Fruit fly (Drosophila melanogaster): ENCODE data around the gene CG14332.
A peak's percentile ranks its signal among the peaks of the same experiment; 100 is the strongest.

The CG14332 gene

DNA sequence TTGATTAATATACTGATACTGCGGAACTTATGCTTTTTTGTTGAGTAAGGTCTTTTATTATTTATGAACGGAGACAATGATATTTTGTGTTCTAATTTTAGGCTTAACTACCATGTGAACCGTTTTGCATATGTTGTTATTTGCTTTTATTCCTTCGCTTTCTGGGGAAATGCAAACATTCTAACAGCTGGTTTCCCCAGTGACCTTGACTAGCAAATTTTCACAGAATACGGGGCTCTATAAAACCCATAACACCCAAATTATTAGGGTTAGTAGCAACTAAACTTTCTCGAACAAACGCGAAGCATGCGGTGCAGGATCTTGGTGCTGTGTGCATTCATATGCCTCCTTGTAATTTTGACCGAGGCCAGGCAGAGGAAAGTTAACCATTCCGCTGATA is 14.4 kb downstream of the CG14332 start, which contains the start of gene CG17283:
Gene CG17283 (plus strand): TSS at position 301 of the 400 bp plus-strand sequence.
- TF ChIP-seq fd85E (GFP tag; optimal IDR thresholded peaks at IDR 0.05): no peak
- no peak for TF ChIP-seq esn (GFP tag; optimal IDR thresholded peaks at IDR 0.05)
- TF ChIP-seq CG6163 (GFP tag; IDR thresholded peaks at IDR 0.05): no peak

DNA sequence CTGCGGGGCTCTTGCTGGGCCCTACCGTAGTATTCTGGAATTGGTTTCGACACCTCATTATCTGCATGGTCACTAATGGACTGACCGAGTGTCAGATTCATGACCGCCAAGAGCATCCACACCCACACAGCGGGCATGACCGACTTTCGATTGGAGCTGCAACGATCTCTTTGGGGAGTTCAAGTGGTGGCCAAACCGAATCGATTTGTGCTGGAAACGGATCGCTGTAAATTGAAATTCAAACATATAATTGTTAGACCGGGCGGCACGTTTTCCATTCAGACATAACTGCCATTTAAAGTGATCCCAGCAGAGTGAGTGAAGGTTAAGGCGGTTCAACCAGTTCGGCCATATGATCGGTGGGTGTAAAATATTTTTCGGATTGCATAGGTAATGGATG is 15.6 kb downstream of the CG14332 start, which contains the start of the genes CG42824 and CG42798:
Gene CG42824 (minus strand): TSS at position 101 of the 400 bp plus-strand sequence.
Gene CG42798 (plus strand): TSS at position 268 of the 400 bp plus-strand sequence.
- TF ChIP-seq OdsH (GFP tag; optimal IDR thresholded peaks at IDR 0.05) (no peak), esn (GFP tag; optimal IDR thresholded peaks at IDR 0.05) (no peak), CG8119 (GFP tag; IDR thresholded peaks at IDR 0.05) (no peak), CG6792 (GFP tag; optimal IDR thresholded peaks at IDR 0.05) (no peak), eg (GFP tag; IDR thresholded peaks at IDR 0.05) (no peak), CG6163 (GFP tag; IDR thresholded peaks at IDR 0.05) (no peak), CG9139 (GFP tag; optimal IDR thresholded peaks at IDR 0.05) (no peak), CG11294 (GFP tag; IDR thresholded peaks at IDR 0.05) (no peak), CG31627 (GFP tag; optimal IDR thresholded peaks at IDR 0.05) (no peak), Sox102F (GFP tag; optimal IDR thresholded peaks at IDR 0.05) (no peak), spab (GFP tag; optimal IDR thresholded peaks at IDR 0.05) (no peak)

DNA sequence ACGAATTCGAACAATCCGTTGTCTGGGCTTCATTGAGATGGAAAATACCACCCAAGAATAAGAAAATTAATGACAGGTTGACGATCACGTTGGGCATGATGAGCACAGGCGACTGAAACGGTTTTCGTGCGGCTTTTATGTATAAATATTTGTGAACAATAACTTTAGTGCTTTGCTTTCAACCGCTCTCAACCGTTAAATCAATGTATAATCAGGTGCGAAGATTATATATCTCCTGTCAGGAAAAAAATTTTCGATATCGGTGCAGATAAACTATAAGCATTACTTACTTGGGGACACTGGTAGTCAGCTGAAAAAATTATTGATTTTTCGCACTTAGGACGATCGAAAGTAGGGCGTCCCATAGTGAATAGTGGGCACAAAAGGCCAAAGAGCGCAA is 17.0 kb downstream of the CG14332 start, which contains the start of gene CG42823:
Gene CG42823 (minus strand): TSS at position 101 of the 400 bp plus-strand sequence.
- TF ChIP-seq CG31627 (GFP tag; optimal IDR thresholded peaks at IDR 0.05) (no peak), Gug (GFP tag; IDR thresholded peaks at IDR 0.05) (no peak), CG6854 (GFP tag; optimal IDR thresholded peaks at IDR 0.05) (no peak), CG16779 (tag; optimal IDR thresholded peaks at IDR 0.05) (no peak), vri (GFP tag; optimal IDR thresholded peaks at IDR 0.05) (no peak), Sox14 (GFP tag; optimal IDR thresholded peaks at IDR 0.05) (no peak), Hr39 (GFP tag; optimal IDR thresholded peaks at IDR 0.05) (no peak), salr (GFP tag; optimal IDR thresholded peaks at IDR 0.05) (no peak)

DNA sequence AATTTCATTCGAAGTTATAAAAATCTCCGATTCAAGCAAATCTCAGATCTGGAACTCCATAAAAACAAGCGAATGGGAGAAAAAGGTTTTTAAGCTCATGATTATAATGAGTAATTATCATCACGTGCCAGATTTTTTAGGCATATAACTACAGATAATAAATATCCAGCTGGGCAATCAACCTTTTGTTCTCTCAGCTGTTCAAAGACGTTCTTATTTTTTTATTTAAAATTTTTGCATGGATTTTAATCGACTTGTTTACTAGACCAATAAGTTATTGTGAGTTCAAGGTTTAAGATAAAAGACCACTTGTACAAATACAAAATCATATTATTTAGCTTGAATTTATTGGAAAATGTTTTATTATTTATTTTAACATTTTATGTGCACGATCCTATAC is 17.8 kb downstream of the CG14332 start:
- TF ChIP-seq pdm3 (GFP tag; optimal IDR thresholded peaks at IDR 0.05): no peak
- TF ChIP-seq CG8632 (GFP tag; optimal IDR thresholded peaks at IDR 0.05): no peak
- TF ChIP-seq OdsH (GFP tag; optimal IDR thresholded peaks at IDR 0.05): no peak
- TF ChIP-seq topi (GFP tag; optimal IDR thresholded peaks at IDR 0.05): no peak
- TF ChIP-seq vri (GFP tag; optimal IDR thresholded peaks at IDR 0.05): peak; percentile 47
- peak; percentile 29 for TF ChIP-seq fkh (GFP tag; optimal IDR thresholded peaks at IDR 0.05)

DNA sequence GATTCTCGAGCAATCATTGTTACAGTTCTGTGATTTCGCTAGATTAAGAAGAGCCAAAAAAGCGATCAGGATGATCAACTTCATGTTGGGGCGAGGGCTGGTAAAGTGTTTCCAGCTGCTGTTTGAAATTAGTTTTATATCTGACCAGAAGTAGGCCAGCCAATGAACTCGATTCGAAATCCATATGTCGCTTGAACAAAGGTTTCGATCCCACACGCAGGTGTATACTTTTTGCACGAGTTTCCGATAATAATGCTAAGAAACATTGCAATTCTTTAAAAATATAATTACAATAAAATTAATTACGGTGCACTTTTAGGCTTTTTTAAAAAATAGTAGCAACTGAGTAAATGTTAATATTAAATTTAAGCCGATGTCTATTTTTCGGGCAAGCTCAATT is 18.4 kb downstream of the CG14332 start, which contains the start of gene CG34280:
Gene CG34280 (minus strand): TSS at position 101 of the 400 bp plus-strand sequence.
- no peak for TF ChIP-seq Hr38 (GFP tag; optimal IDR thresholded peaks at IDR 0.05)
- TF ChIP-seq OdsH (GFP tag; optimal IDR thresholded peaks at IDR 0.05): no peak
- TF ChIP-seq fkh (GFP tag; optimal IDR thresholded peaks at IDR 0.05): no peak
- peak; percentile 48 for TF ChIP-seq Sox14 (GFP tag; optimal IDR thresholded peaks at IDR 0.05)
- TF ChIP-seq CG6854 (GFP tag; optimal IDR thresholded peaks at IDR 0.05): no peak
- TF ChIP-seq CG11902 (GFP tag; optimal IDR thresholded peaks at IDR 0.05): no peak
- TF ChIP-seq Hr4 (GFP tag; optimal IDR thresholded peaks at IDR 0.05): no peak

DNA sequence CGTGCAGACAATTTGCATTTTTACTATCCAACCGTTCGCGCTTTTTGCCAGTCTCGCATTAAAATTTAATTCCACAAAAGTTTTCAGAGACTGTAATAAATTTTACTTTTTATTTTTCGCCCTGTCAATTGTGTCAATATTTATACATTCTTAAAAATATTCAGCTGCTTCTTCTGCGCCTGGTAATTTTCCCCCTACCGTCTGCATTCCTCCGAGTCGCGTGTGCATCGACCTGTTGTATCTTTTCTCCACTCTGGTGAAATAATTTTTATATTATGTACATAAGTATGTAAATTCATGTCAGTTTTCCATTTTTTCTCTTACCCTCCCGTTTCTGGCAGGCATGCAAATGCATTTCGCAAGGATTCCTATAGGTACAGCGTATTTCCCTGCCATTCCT is 18.8 kb downstream of the CG14332 start, which contains the start of gene CG34279:
Gene CG34279 (minus strand): TSS at position 101 of the 400 bp plus-strand sequence.
- no peak for TF ChIP-seq CG3919 (GFP tag; optimal IDR thresholded peaks at IDR 0.05)

DNA sequence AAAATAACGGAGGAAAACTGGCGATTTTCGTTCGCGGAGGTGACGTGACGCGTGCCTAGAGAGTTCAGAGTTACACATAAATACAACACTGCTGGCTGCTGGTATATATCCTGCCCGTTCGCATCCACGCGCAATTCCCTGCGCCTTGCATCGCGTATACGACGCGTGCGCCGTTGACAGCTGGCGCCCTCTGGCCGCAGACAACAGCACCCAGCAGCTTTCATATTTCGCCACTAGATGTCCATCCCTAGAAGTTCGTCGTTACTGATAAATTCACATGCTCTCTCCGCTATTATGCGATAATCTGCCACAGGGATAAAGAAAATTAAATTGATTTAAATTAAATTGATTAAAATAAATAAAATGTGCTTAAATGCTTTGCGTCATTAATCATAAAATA is 19.6 kb downstream of the CG14332 start, which contains the start of gene Sur-8:
Gene Sur-8 (minus strand): TSS at position 82 of the 400 bp plus-strand sequence.
- peak; percentile 62 for TF ChIP-seq esn (GFP tag; optimal IDR thresholded peaks at IDR 0.05)
- TF ChIP-seq CG32006 (GFP tag; optimal IDR thresholded peaks at IDR 0.05): peak; percentile 26
- TF ChIP-seq Sox102F (GFP tag; optimal IDR thresholded peaks at IDR 0.05): peak; percentile 1
- no peak for TF ChIP-seq fd59A (GFP tag; optimal IDR thresholded peaks at IDR 0.05)
- no peak for TF ChIP-seq CG4318 (GFP tag; optimal IDR thresholded peaks at IDR 0.05)
- TF ChIP-seq cyc (GFP tag; optimal IDR thresholded peaks at IDR 0.05): peak; percentile 63
- peak; percentile 69 for TF ChIP-seq CG3919 (GFP tag; optimal IDR thresholded peaks at IDR 0.05)
- peak; percentile 8 for TF ChIP-seq CG7368 (GFP tag; optimal IDR thresholded peaks at IDR 0.05)
- peak; percentile 32 for TF ChIP-seq topi (GFP tag; optimal IDR thresholded peaks at IDR 0.05)
- no peak for TF ChIP-seq CG11902 (GFP tag; optimal IDR thresholded peaks at IDR 0.05)
- TF ChIP-seq CG6854 (GFP tag; optimal IDR thresholded peaks at IDR 0.05): no peak
- TF ChIP-seq CG9139 (GFP tag; optimal IDR thresholded peaks at IDR 0.05): peak; percentile 9
- no peak for TF ChIP-seq Blimp-1 (GFP tag; optimal IDR thresholded peaks at IDR 0.05)
- TF ChIP-seq vri (GFP tag; optimal IDR thresholded peaks at IDR 0.05): peak; percentile 35
- TF ChIP-seq dsx (GFP tag; optimal IDR thresholded peaks at IDR 0.05; ENCODE audit: poor library complexity, severe bottlenecking): no peak
- TF ChIP-seq CG1621 (tag; optimal IDR thresholded peaks at IDR 0.05): no peak
- TF ChIP-seq Hr38 (GFP tag; optimal IDR thresholded peaks at IDR 0.05): no peak
- peak; percentile 38 for TF ChIP-seq CG8319 (GFP tag; optimal IDR thresholded peaks at IDR 0.05)
- TF ChIP-seq Sox14 (GFP tag; optimal IDR thresholded peaks at IDR 0.05): peak; percentile 52
- TF ChIP-seq CG34406 (GFP tag; optimal IDR thresholded peaks at IDR 0.05): peak; percentile 6
